Worm (Caenorhabditis elegans) whole organism, early embryonic: ENCODE measurements around the gene K12H6.4.

Experiments
- B0310.2 ChIP-seq: sonication (generic microtip); optimal IDR thresholded peaks from 2 replicates; lab custom pipeline; 2016; ENCODE audit warnings: mild to moderate bottlenecking, missing genetic modification characterization, missing compliant biosample characterization
- F13C5.2 ChIP-seq: sonication (generic microtip); optimal IDR thresholded peaks from 2 replicates; lab custom pipeline; 2017; ENCODE audit warnings: mild to moderate bottlenecking, missing genetic modification characterization, inconsistent platforms, missing compliant biosample characterization
- aly-1 ChIP-seq: sonication (generic microtip); optimal IDR thresholded peaks from 2 replicates; lab custom pipeline; 2016; ENCODE audit warnings: missing genetic modification characterization, missing compliant biosample characterization
- ama-1 ChIP-seq: fragments of 150-350 bp; optimal IDR thresholded peaks from 2 replicates; lab custom pipeline; 2014
- flt-1 ChIP-seq: fragments of 200-800 bp; sonication (Bioruptor generic); IDR thresholded peaks from 2 replicates; pipeline ENCODE4 v1.3.6; 2022; ENCODE audit warnings: missing genetic modification characterization, missing compliant biosample characterization
- hmbx-1 ChIP-seq: sonication (generic microtip); optimal IDR thresholded peaks from 2 replicates; lab custom pipeline; 2016; ENCODE audit warnings: mild to moderate bottlenecking, missing genetic modification characterization, missing compliant biosample characterization
- hnd-1 ChIP-seq: sonication (generic microtip); optimal IDR thresholded peaks from 2 replicates; lab custom pipeline; 2016; ENCODE audit warnings: missing genetic modification characterization, missing compliant biosample characterization
- pes-1 ChIP-seq: fragments of 200-800 bp; sonication (Bioruptor generic); IDR thresholded peaks from 2 replicates; pipeline ENCODE4 v1.3.6; 2022; ENCODE audit warnings: missing genetic modification reagents, missing genetic modification characterization, missing compliant biosample characterization
- sea-1 ChIP-seq: fragments of 200-800 bp; sonication (Bioruptor generic); conservative IDR thresholded peaks from 2 replicates; pipeline ENCODE4 v1.3.6; 2022; ENCODE audit warnings: missing genetic modification characterization, missing compliant biosample characterization
- tbx-11 ChIP-seq: fragments of 200-800 bp; sonication (Bioruptor generic); IDR thresholded peaks from 2 replicates; pipeline ENCODE4 v1.3.6; 2022; ENCODE audit warnings: missing genetic modification characterization, missing compliant biosample characterization
- tbx-37 ChIP-seq: fragments of 200-800 bp; sonication (Bioruptor generic); conservative IDR thresholded peaks from 2 replicates; pipeline ENCODE4 v1.3.6; 2022; ENCODE audit warnings: missing genetic modification reagents, missing genetic modification characterization, missing compliant biosample characterization
- tra-4 ChIP-seq: sonication (generic microtip); optimal IDR thresholded peaks from 2 replicates; lab custom pipeline; 2017; ENCODE audit warnings: missing genetic modification characterization, missing compliant biosample characterization

ce11 chrII:2854794-2855193, 30.7 kb upstream of the K12H6.4 start:
- TF ChIP-seq ama-1 (lab: Kevin White, UChicago) (no peak), hnd-1 (tag; lab: Kevin White, UChicago) (no peak), tbx-37 (GFP tag; lab: Robert Waterston, UW) (no peak), B0310.2 (tag; lab: Kevin White, UChicago) (no peak), hmbx-1 (tag; lab: Kevin White, UChicago) (no peak), flt-1 (GFP tag; lab: Robert Waterston, UW) (no peak), F13C5.2 (no peak), sea-1 (GFP tag; lab: Robert Waterston, UW) (no peak), tra-4 (tag; lab: Kevin White, UChicago) (no peak), pes-1 (GFP tag; lab: Robert Waterston, UW) (no peak), tbx-11 (GFP tag; lab: Robert Waterston, UW) (no peak), aly-1 (no peak)
